Worm (Caenorhabditis elegans): ENCODE results near the gene F36G9.15.
"Not testable (repeated sequence)": the region's sequence is repeated elsewhere in the genome, so short reads cannot be mapped to it uniquely, and the experiment has no call there.

F36G9.15 gene

DNA sequence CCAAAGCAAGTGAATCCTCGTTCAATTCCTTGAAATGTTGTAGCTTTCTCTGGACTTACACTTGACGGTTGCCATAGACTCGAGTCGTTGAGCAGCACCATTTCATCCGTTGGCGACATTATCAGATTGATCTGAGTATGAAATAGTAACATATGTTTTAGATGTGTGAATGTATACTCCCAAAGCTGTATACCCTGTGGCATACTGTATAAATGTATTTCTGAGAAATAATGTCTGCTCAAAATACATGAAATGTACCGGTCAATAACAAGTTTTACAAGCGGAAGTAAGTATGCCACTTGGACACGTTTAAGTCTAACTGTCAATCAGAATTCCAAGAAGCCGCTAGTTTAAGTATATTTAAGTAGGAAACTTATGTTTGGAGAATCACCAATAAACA is 21.6 kb upstream of the F36G9.15 start, which contains the start of gene str-233:
TSS of gene str-233 (minus strand) at position 101 of the 400 bp plus-strand sequence.
- no peak for TF ChIP-seq him-1 (tag; optimal IDR thresholded peaks at IDR 0.05)
- no peak for TF ChIP-seq dao-5 (tag; optimal IDR thresholded peaks at IDR 0.05)
- TF ChIP-seq W03F9.2 (tag; optimal IDR thresholded peaks at IDR 0.05) = no peak

DNA sequence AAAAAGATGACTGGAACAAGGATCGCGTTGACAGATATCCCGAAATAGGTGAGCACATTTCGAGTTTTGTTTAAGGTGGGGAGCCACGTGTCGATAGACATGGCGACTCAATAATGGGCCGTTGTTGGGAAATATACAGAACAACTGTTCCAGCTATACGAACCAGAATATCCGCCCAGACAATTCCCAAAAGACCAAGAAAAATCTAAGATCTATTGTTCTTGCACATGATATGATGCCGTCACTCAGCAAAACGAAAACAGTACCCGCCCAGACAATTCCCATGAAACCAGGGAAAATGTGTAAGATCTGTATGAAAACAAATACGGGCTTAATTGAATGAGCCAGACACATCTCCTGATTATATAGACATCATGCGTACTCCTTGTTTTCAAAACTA is 19.5 kb upstream of the F36G9.15 start, which contains the start of gene str-231:
TSS of gene str-231 (minus strand) at position 101 of the 400 bp plus-strand sequence.
- TF ChIP-seq dao-5 (tag; optimal IDR thresholded peaks at IDR 0.05) (no peak), W03F9.2 (tag; optimal IDR thresholded peaks at IDR 0.05) (no peak), him-1 (tag; optimal IDR thresholded peaks at IDR 0.05) (no peak)

DNA sequence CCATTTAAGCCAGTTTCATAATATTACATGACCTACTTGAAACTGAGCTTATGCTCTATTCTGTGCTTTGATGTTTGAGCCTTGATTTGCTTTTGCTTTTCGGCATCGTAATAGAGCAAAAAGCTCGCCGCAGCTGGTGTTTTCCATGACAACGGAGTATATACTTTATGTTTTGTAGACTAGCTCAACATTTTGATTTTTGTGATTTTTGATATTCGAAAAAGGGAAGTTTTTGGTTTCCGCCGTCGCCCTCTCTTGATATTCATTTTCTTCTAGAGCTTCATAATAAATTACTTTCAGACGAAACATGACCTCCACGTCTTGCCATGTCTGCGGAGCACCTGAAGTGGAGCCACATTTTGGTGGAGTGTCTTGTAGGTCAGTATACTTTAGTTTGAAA is 14.3 kb upstream of the F36G9.15 start, which contains the start of gene nhr-63:
TSS of gene nhr-63 (plus strand) at position 301 of the 400 bp plus-strand sequence.
- TF ChIP-seq him-1 (tag; optimal IDR thresholded peaks at IDR 0.05) (no peak), W03F9.2 (tag; optimal IDR thresholded peaks at IDR 0.05) (no peak), dao-5 (tag; optimal IDR thresholded peaks at IDR 0.05) (no peak)

DNA sequence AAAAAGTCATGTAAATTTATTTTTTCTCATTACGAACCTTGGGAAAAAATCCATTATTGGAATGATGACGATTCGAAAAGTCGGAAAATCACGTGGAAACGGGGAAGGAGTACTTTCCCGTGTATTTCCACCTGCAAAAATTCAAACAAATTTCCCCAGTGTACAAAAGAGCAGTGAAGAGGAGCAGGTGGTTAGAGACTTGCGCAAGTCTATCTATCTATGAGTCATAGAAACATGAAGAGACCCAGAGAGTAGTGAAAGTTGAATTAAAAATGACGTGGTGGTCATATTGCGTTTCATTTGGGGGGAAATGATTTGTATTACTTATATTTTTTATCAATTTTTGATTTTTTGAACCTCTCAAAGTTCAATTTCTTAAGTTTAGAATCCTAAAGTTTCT is 12.5 kb upstream of the F36G9.15 start, which contains the start of gene nhr-50:
TSS of gene nhr-50 (minus strand) at position 199 of the 400 bp plus-strand sequence.
- TF ChIP-seq W03F9.2 (tag; optimal IDR thresholded peaks at IDR 0.05) = no peak
- no peak for TF ChIP-seq him-1 (tag; optimal IDR thresholded peaks at IDR 0.05)
- TF ChIP-seq dao-5 (tag; optimal IDR thresholded peaks at IDR 0.05) = no peak

DNA sequence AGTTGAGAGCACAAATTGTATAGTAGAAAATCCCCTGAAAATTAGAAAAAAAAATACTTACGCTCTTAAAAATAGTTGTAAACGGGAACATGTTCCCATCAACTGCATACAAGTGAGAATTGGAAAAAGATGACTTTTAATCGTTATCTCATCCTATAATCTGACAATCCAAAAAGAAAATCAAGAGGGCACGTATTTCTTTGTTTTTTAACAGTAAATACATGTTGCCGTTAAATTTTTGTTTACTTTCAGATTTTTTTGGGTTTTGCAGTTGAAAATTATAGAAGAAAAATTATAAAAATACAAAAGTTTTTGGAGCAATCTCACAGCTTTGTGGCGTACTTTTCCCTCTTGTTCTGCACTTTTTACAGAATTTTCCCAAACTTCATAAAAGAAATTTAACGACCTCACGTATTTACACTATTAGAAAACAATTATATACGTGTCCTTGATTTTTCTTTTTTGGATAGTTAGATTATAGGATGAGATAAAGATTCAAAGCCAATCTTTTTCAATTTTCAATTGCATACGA is 8.7 kb upstream of the F36G9.15 start, which contains the start of the genes C06C6.9 and C06C6.8:
TSS of gene C06C6.9 (minus strand) at position 101 of the 532 bp plus-strand sequence.
TSS of gene C06C6.8 (plus strand) at position 482 of the 532 bp plus-strand sequence.
- no peak for TF ChIP-seq W03F9.2 (tag; optimal IDR thresholded peaks at IDR 0.05)
- TF ChIP-seq dao-5 (tag; optimal IDR thresholded peaks at IDR 0.05) = no peak
- TF ChIP-seq him-1 (tag; optimal IDR thresholded peaks at IDR 0.05) = no peak

DNA sequence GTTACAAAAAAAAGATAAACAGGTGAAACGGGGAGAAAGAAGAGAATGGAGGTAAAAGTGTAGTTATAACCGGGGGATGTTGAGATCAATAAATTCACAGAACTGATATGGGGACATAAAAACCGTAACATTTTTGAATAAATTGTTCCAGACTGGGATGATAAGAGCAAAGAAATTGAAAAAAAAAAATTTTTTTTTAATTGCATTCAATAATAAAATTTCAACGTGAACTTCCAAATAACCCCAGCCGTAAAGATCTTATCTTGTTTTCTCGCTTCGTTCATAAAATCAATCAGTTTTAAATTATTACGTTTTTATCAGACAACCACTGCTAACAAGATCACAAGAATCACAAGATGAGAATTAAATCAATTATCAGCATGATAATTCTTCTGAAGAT is 3.9 kb upstream of the F36G9.15 start, which contains the start of gene C06C6.7:
TSS of gene C06C6.7 (plus strand) at position 301 of the 400 bp plus-strand sequence.
- not testable (repeated sequence) for TF ChIP-seq W03F9.2, him-1, dao-5 (tag; optimal IDR thresholded peaks at IDR 0.05)

DNA sequence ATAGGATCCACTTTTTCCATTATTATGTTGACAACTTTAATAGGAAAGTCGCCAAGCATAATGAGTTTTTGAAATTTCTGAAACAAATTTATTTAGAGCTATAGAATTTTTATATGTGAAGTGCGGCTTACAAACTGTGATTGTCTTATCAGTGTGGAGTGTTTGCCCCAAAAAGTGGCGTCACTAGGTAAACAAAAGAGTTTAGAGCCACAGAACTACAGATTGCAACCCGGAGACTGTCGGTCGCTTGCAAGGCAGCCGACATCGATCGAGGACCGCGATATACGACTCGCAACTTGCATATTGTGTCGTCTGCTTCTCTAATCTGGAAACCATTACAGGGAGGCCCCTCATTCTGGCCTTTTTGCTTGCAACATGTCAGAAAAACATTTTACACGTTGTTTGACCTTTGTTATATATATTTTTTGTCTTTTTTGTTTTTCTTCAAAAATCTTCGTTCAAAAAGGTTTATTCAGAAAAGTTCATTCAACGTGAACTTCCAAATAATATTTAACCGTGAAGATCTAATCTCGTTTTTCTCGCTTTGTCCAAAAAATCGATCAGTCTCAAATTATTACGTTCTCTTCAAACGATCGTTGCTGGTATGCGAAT is 5.1 kb downstream of the F36G9.15 start, which contains the start of the genes fbxa-99 and F36G9.13:
TSS of gene fbxa-99 (minus strand) at position 122 of the 612 bp plus-strand sequence.
TSS of gene F36G9.13 (plus strand) at position 562 of the 612 bp plus-strand sequence.
- no peak for TF ChIP-seq dao-5 (tag; optimal IDR thresholded peaks at IDR 0.05)
- TF ChIP-seq him-1 (tag; optimal IDR thresholded peaks at IDR 0.05) = no peak
- TF ChIP-seq W03F9.2 (tag; optimal IDR thresholded peaks at IDR 0.05) = no peak

DNA sequence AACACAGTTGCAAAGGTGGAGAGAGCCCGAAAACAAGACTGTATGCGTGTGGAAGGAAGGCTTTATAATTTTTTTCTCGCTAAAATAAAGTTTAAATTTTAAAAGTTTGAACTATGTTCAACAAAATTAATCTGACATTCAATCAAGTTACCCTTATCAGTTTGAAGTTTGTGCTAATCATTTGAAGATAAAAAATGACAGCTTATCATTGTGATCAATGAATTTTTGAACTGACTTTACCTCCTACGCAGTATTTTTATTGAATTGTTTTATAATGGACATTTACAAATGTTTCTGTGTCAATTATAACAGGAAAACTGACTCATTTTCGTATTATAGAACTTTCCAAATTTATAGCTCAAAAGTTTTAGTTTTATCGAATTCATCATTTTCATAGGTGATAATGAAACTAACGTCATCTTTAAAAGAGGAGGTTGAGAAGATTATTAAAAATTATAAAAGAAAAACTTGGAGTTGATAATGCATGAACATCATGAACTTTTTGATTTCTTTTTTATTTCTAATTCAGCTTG is 9.7 kb downstream of the F36G9.15 start, which contains the start of gene oac-20:
TSS of gene oac-20 (plus strand) at position 483 of the 533 bp plus-strand sequence.
- TF ChIP-seq W03F9.2 (tag; optimal IDR thresholded peaks at IDR 0.05) (no peak), dao-5 (tag; optimal IDR thresholded peaks at IDR 0.05) (no peak), him-1 (tag; optimal IDR thresholded peaks at IDR 0.05) (no peak)

DNA sequence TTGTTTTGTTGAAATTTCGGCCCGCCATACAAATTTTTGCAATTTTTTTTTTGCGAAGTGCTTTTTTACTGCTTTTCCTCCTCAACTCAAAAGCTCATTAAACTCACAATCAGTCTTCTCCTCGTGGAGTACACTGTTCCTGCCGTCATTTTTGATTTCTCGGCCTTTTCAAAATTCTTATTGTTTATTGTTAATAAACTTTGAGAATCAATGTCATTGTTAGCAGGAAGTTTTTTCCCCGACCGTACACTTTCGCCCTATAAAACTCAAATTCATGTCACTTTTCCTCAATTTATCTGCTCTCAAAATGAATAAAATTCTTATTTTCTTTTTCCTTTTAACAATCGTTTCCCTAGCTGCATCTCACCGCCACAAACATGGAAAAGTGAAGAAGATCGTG is 12.1 kb downstream of the F36G9.15 start, which contains the start of gene clec-232:
TSS of gene clec-232 (plus strand) at position 301 of the 400 bp plus-strand sequence.
- TF ChIP-seq W03F9.2 (tag; optimal IDR thresholded peaks at IDR 0.05) (no peak), him-1 (tag; optimal IDR thresholded peaks at IDR 0.05) (no peak), dao-5 (tag; optimal IDR thresholded peaks at IDR 0.05) (no peak)

DNA sequence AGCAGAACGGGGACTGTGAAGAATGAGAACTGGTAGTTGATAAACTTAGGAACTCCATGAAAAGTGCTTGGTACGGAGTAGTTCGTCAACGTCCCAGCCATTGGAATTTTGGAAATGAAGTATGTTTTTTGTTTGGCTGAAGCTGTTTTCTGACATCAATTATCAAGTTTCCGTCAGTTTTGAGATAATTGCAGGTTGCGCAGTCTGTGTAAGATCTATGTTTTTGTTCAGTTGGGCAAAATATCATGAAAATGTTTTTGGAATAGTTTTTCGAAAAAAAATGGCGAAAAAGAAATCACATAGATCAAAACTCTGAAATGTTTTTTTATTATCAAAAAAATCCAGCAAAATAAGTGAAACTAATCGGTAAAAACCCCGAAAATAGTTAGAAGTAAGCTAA is 13.1 kb downstream of the F36G9.15 start, which contains the start of gene sru-22:
TSS of gene sru-22 (minus strand) at position 101 of the 400 bp plus-strand sequence.
- TF ChIP-seq dao-5 (tag; optimal IDR thresholded peaks at IDR 0.05) (no peak), him-1 (tag; optimal IDR thresholded peaks at IDR 0.05) (no peak), W03F9.2 (tag; optimal IDR thresholded peaks at IDR 0.05) (no peak)

DNA sequence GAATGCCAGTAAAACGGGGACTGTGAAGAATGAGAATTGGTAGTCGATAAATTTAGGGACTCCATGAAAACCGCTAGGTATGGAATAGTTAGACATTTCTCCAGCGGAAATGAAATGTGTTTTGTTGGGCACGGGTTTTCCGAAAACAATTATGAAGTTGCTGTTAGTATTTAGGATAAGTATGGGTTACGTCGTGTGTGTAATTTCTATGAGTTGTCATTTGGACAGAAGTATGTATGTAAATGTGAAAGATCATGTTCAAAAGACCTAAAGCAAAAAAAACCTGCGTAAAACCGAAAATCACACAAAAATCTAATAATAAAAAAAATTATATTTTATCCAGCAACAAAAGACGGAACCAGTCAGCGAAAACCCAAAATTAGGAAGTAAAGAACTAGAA is 15.5 kb downstream of the F36G9.15 start, which contains the start of gene sru-23:
TSS of gene sru-23 (minus strand) at position 101 of the 400 bp plus-strand sequence.
- TF ChIP-seq dao-5 (tag; optimal IDR thresholded peaks at IDR 0.05) (no peak), W03F9.2 (tag; optimal IDR thresholded peaks at IDR 0.05) (no peak), him-1 (tag; optimal IDR thresholded peaks at IDR 0.05) (no peak)

DNA sequence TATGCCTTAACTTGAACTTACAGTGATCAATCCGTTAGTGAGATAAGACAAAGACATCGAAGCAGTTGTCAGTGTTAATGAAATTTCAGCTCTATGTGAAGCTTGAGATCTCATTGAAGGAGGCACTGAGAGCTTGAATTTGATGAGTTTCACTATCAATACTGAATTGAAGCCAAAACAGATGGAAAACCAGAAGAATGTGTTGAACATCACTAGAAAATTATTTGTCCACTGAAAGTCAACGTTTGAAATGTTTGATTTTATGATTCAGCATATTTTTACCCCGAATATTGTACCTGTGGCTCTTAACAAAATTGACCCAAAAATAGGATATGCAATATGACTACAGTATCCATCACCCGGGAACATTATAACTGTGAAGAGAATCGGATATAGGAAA is 17.2 kb downstream of the F36G9.15 start:
- TF ChIP-seq him-1 (tag; optimal IDR thresholded peaks at IDR 0.05) = no peak
- TF ChIP-seq dao-5 (tag; optimal IDR thresholded peaks at IDR 0.05) = no peak
- no peak for TF ChIP-seq W03F9.2 (tag; optimal IDR thresholded peaks at IDR 0.05)

DNA sequence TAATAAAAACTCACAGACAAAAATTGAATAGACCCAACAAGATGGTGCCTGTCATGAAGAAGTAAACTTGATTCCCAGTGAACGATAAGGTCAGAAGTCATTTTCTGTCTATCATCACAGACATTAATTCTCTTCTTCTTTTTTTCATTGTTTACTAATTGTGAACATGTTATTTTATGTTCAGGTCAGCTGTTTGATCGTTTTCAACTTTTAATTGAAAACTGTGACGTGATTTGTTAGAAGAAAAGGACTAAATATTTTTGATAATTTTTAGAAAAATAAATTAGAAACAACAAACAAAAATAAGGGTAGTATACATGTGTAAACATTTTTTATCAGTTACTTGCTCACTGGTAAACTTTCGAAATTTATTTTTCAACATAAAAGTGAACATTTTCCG is 18.3 kb downstream of the F36G9.15 start, which contains the start of gene F36G9.7:
TSS of gene F36G9.7 (minus strand) at position 101 of the 400 bp plus-strand sequence.
- no peak for TF ChIP-seq dao-5 (tag; optimal IDR thresholded peaks at IDR 0.05)
- no peak for TF ChIP-seq W03F9.2 (tag; optimal IDR thresholded peaks at IDR 0.05)
- no peak for TF ChIP-seq him-1 (tag; optimal IDR thresholded peaks at IDR 0.05)

Data from whole organism, L4/young adult.